Fruit fly (Drosophila melanogaster) whole organism, adult: Measurements from ENCODE around the gene CG31145.
A peak's percentile ranks its signal among the peaks of the same experiment; 100 is the strongest.

ENCODE experiments used
- CG11617 ChIP-seq: fragments of 200-800 bp; sonication (Bioruptor generic); optimal IDR thresholded peaks from 2 replicates; lab custom pipeline; 2017; ENCODE audit warnings: mild to moderate bottlenecking, missing biosample characterization, missing genetic modification reagents, missing genetic modification characterization
- CG1620 ChIP-seq: fragments of 200-800 bp; sonication (Bioruptor generic); optimal IDR thresholded peaks from 2 replicates; lab custom pipeline; 2016; ENCODE audit warnings: missing biosample characterization, missing genetic modification characterization
- cic ChIP-seq: fragments of 200-800 bp; sonication (Bioruptor generic); optimal IDR thresholded peaks from 2 replicates; lab custom pipeline; 2017; ENCODE audit warnings: missing biosample characterization, mild to moderate bottlenecking, missing genetic modification characterization, moderate library complexity
- kay ChIP-seq: fragments of 200-800 bp; sonication (Bioruptor generic); peaks from one replicate; lab custom pipeline; 2016; ENCODE audit warnings: missing biosample characterization, missing genetic modification characterization, borderline replicate concordance
- ovo ChIP-seq: fragments of 200-800 bp; sonication (Bioruptor generic); optimal IDR thresholded peaks from 2 replicates; lab custom pipeline; 2016; ENCODE audit warnings: missing biosample characterization, missing genetic modification characterization
- pad ChIP-seq: fragments of 200-800 bp; sonication (Bioruptor generic); optimal IDR thresholded peaks from 3 replicates; lab custom pipeline; 2017; ENCODE audit warnings: missing biosample characterization, missing genetic modification characterization, mild to moderate bottlenecking, moderate library complexity, missing genetic modification reagents
- tj ChIP-seq: fragments of 200-800 bp; sonication (Bioruptor generic); optimal IDR thresholded peaks from 3 replicates; lab custom pipeline; 2017; ENCODE audit warnings: missing biosample characterization, mild to moderate bottlenecking, missing genetic modification characterization, moderate library complexity

DNA sequence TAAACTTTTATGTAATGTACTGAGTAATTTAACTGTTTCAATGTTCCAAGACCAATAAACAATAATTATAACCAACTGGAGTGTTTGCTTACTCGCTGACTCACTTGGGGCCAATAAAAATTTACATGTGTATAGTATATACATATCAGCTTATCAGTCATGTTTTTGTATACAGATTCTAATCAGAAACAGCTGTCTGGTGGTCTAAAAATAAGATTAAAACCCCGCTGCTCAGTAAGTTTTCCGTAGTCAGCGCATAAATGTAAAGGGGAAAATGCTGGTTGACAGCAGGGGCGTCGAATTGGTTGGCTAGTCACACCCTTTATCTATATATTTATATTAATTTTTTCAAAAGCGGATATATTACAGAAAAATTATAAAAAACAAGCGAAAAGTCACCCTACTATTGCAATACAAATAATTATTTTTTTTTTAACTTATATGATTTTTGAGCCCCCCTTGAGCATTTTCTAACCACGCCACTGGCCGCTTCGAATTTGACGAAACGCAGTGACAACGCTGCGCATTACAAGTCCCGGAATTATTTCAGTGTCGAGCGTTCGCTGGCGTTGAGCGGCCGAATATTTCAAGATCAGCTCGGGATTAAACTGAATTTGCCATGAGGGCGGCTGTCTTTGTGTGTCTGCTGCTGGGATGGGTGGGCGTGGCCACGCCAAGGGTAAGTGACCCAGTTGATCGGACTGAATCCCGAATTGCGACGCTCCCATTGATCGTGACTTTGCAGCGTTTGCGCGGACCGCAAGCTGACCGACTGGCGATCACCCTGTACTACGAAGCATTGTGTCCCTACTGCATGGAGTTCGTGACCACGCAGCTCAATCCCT, 9.1 kb upstream of the CG31145 start, which contains the start of gene GILT2:
- TF ChIP-seq CG11617 (GFP tag; lab: Kevin White, UChicago): peak; percentile 95
- peak; percentile 82 for TF ChIP-seq cic (GFP tag; lab: Kevin White, UChicago)
- TF ChIP-seq pad: peak; percentile 94
- peak; percentile 85 for TF ChIP-seq ovo
- peak; percentile 94 for TF ChIP-seq tj (GFP tag; lab: Kevin White, UChicago)
- peak; percentile 89 for TF ChIP-seq CG1620 (GFP tag; lab: Kevin White, UChicago)
- TF ChIP-seq kay: peak; percentile 95
